Fruit fly (Drosophila melanogaster): ENCODE results near the gene CG15764.

The CG15764 gene

DNA sequence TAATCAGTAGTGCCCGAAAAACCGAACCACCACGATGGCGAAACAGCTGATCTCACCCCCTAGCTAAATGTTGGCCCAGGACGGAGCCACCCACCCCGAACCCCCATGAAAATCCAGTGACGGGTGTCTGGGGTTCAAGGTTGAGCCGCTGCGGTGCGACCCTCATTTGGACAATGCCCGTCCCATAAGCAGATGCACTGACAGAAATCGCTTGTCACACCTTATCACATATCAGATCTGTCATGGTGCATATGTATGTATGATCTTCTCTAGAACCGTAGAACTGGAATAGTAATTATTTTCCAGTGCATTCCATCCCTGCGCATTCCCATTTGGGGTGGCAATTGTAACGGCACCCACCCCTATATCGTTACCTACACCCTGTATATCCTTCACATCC is 20.0 kb downstream of the CG15764 start (continued):
- TF ChIP-seq Ets96B (tag; optimal IDR thresholded peaks at IDR 0.05), result no peak
- no peak for TF ChIP-seq pdm3 (GFP tag; optimal IDR thresholded peaks at IDR 0.05)
- peak; percentile 2 for TF ChIP-seq CG6792 (GFP tag; optimal IDR thresholded peaks at IDR 0.05)
- TF ChIP-seq Eip78C (GFP tag), result peak; percentile 56
- TF ChIP-seq CG4318 (GFP tag; optimal IDR thresholded peaks at IDR 0.05), result no peak
- TF ChIP-seq cyc (GFP tag; optimal IDR thresholded peaks at IDR 0.05), result peak; percentile 22
- TF ChIP-seq net (GFP tag; optimal IDR thresholded peaks at IDR 0.05), result no peak
- no peak for TF ChIP-seq CG10669 (GFP tag; optimal IDR thresholded peaks at IDR 0.05)
- TF ChIP-seq achi (GFP tag; optimal IDR thresholded peaks at IDR 0.05), result no peak
- no peak for TF ChIP-seq fd85E (GFP tag; optimal IDR thresholded peaks at IDR 0.05)
- TF ChIP-seq vri (GFP tag; optimal IDR thresholded peaks at IDR 0.05), result no peak
- peak; percentile 18 for TF ChIP-seq Smox (GFP tag; optimal IDR thresholded peaks at IDR 0.05)
- no peak for TF ChIP-seq eg (GFP tag; IDR thresholded peaks at IDR 0.05)
- TF ChIP-seq OdsH (GFP tag; optimal IDR thresholded peaks at IDR 0.05), result no peak
- no peak for TF ChIP-seq CG11762 (GFP tag; optimal IDR thresholded peaks at IDR 0.05; ENCODE audit: insufficient read depth)
- no peak for TF ChIP-seq CG1621 (tag; optimal IDR thresholded peaks at IDR 0.05)
- TF ChIP-seq Ets21C (GFP tag; optimal IDR thresholded peaks at IDR 0.05), result no peak
- TF ChIP-seq esn (GFP tag; optimal IDR thresholded peaks at IDR 0.05), result peak; percentile 33
- no peak for TF ChIP-seq Blimp-1 (GFP tag; optimal IDR thresholded peaks at IDR 0.05)
- TF ChIP-seq acj6 (GFP tag; optimal IDR thresholded peaks at IDR 0.05), result no peak
- no peak for TF ChIP-seq CG8319 (GFP tag; optimal IDR thresholded peaks at IDR 0.05)
- no peak for TF ChIP-seq CG3919 (GFP tag; optimal IDR thresholded peaks at IDR 0.05)
- no peak for TF ChIP-seq CG3032 (tag; optimal IDR thresholded peaks at IDR 0.05)
- no peak for TF ChIP-seq Sox14 (GFP tag; optimal IDR thresholded peaks at IDR 0.05)
- TF ChIP-seq Hr4 (GFP tag; optimal IDR thresholded peaks at IDR 0.05), result no peak
- no peak for TF ChIP-seq CG8119 (GFP tag; IDR thresholded peaks at IDR 0.05)
- no peak for TF ChIP-seq Eip93F (GFP tag; optimal IDR thresholded peaks at IDR 0.05)
- no peak for TF ChIP-seq CG8632 (GFP tag; optimal IDR thresholded peaks at IDR 0.05)
- TF ChIP-seq CG15336 (GFP tag; IDR thresholded peaks at IDR 0.05), result no peak
- TF ChIP-seq CG32006 (GFP tag; optimal IDR thresholded peaks at IDR 0.05), result no peak
- TF ChIP-seq CG11294 (GFP tag; IDR thresholded peaks at IDR 0.05), result no peak
- TF ChIP-seq fkh (GFP tag; optimal IDR thresholded peaks at IDR 0.05), result no peak
- peak; percentile 47 for TF ChIP-seq Met (GFP tag; optimal IDR thresholded peaks at IDR 0.05)

DNA sequence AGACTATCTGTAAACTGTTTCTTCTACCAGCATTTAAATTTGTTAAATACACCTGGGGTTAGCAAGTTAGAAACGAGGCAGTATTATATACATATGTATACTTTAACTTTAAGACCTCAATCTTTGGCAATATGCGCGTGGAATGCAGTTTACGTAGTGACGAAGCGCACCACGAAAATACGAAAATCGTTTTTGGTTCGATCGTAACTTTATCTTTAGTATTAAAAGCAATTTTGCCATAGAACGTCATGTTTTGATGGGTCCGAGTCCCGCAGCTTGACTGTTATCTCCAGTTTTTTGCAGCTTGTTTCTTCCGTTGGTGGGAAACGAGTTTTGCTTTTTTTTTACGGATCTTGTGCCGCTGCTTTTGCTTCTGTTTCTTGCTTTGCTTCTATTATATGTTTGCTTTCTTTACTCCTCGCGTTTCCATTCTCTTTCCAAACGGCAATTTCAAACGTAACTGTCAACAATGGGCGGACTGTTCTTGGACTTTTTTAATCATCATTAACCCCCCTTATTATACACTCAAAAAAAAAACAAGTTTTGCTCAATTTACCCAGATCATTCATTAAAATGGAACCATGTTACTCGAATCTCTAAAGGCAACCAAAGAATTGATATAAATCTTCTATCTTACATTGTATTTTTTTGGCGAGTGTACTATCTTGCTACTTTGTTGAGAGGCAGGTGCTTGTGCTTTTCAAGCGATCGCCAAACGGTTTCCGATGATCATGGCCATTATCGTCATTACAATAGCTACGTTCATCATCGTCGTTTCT is 23.0 kb downstream of the CG15764 start:
- TF ChIP-seq fd85E (GFP tag; optimal IDR thresholded peaks at IDR 0.05) (no peak), Eip93F (GFP tag; optimal IDR thresholded peaks at IDR 0.05) (no peak), Sox102F (GFP tag; optimal IDR thresholded peaks at IDR 0.05) (peak; percentile 43), CG16779 (tag; optimal IDR thresholded peaks at IDR 0.05) (no peak), Ets96B (tag; optimal IDR thresholded peaks at IDR 0.05) (peak; percentile 17), topi (GFP tag; optimal IDR thresholded peaks at IDR 0.05) (peak; percentile 59), ss (GFP tag; optimal IDR thresholded peaks at IDR 0.05) (peak in 1 of 2 experiments; percentile 13), CG10631 (GFP tag; optimal IDR thresholded peaks at IDR 0.05) (peak; percentile 63), Hr39 (GFP tag; optimal IDR thresholded peaks at IDR 0.05) (peak; percentile 66), CG3919 (GFP tag; optimal IDR thresholded peaks at IDR 0.05) (peak; percentile 64), svp (GFP tag) (peak; percentile 84), CG8119 (GFP tag; IDR thresholded peaks at IDR 0.05) (peak; percentile 62; the same call in 2 of the 3 replicates), Eip78C (GFP tag) (peak; percentile 82), Hr4 (GFP tag; optimal IDR thresholded peaks at IDR 0.05) (peak; percentile 50), vri (GFP tag; optimal IDR thresholded peaks at IDR 0.05) (peak; percentile 62), CG4318 (GFP tag; optimal IDR thresholded peaks at IDR 0.05) (peak; percentile 64), CG11762 (GFP tag; optimal IDR thresholded peaks at IDR 0.05; ENCODE audit: insufficient read depth) (peak; percentile 40), dsx (GFP tag; optimal IDR thresholded peaks at IDR 0.05; ENCODE audit: poor library complexity, severe bottlenecking) (peak; percentile 81), lz (GFP tag; optimal IDR thresholded peaks at IDR 0.05) (peak; percentile 53), CG7368 (GFP tag; optimal IDR thresholded peaks at IDR 0.05) (peak; percentile 9), Met (GFP tag; optimal IDR thresholded peaks at IDR 0.05) (peak; percentile 66), Gug (GFP tag; IDR thresholded peaks at IDR 0.05) (peak; percentile 58), CG6854 (GFP tag; optimal IDR thresholded peaks at IDR 0.05) (no peak), CG32006 (GFP tag; optimal IDR thresholded peaks at IDR 0.05) (peak; percentile 73), Lpt (GFP tag; optimal IDR thresholded peaks at IDR 0.05) (peak; percentile 61), CG9139 (GFP tag; optimal IDR thresholded peaks at IDR 0.05) (no peak), Hr38 (GFP tag; optimal IDR thresholded peaks at IDR 0.05) (no peak), CG31627 (GFP tag; optimal IDR thresholded peaks at IDR 0.05) (peak; percentile 61), CG3032 (tag; optimal IDR thresholded peaks at IDR 0.05) (no peak)

All from whole organism, prepupa.